Fruit fly (Drosophila melanogaster): ENCODE data around the gene CG15219.

CG15219 gene

dm6 chr2L:22131171-22131675 is 25.9 kb upstream of the CG15219 start, which contains the start of gene CG42748 (continued):
- TF ChIP-seq CG31441 (GFP tag; IDR thresholded peaks at IDR 0.05) (no peak), insv (GFP tag; optimal IDR thresholded peaks at IDR 0.05) (peak in 1 of 2 experiments; percentile 86), Fer1 (GFP tag; optimal IDR thresholded peaks at IDR 0.05) (peak; percentile 9), wek (GFP tag; optimal IDR thresholded peaks at IDR 0.05) (peak; percentile 93), CG2120 (GFP tag; optimal IDR thresholded peaks at IDR 0.05) (peak; percentile 0), CG17802 (tag; optimal IDR thresholded peaks at IDR 0.05) (peak; percentile 94), CG6254 (GFP tag; optimal IDR thresholded peaks at IDR 0.05) (no peak), Camta (GFP tag; optimal IDR thresholded peaks at IDR 0.05) (no peak), CG10274 (GFP tag; optimal IDR thresholded peaks at IDR 0.05) (no peak), zen (tag; optimal IDR thresholded peaks at IDR 0.05) (peak; percentile 12), Ptx1 (GFP tag; IDR thresholded peaks at IDR 0.05) (no peak), CG10654 (GFP tag; optimal IDR thresholded peaks at IDR 0.05) (no peak), trh (GFP tag; optimal IDR thresholded peaks at IDR 0.05) (no peak), NfI (GFP tag; optimal IDR thresholded peaks at IDR 0.05) (peak; percentile 13), CG30020 (tag; optimal IDR thresholded peaks at IDR 0.05) (peak; percentile 96), bbx (GFP tag; IDR thresholded peaks at IDR 0.05; ENCODE audit: partially characterized antibody) (peak; percentile 74; the same call in 1 of the 2 replicates), CG11723 (GFP tag; optimal IDR thresholded peaks at IDR 0.05) (peak; percentile 77), CG14860 (GFP tag; IDR thresholded peaks at IDR 0.05; ENCODE audit: partially characterized antibody) (0 out of 3 replicates have a peak, but pooled peaks have one; percentile 42), ro (GFP tag; IDR thresholded peaks at IDR 0.05) (no peak), CG2199 (GFP tag; IDR thresholded peaks at IDR 0.05) (peak; percentile 34; the same call in 1 of the 3 replicates), MESR4 (GFP tag; optimal IDR thresholded peaks at IDR 0.05) (peak; percentile 52), CG1603 (tag; optimal IDR thresholded peaks at IDR 0.05) (peak; percentile 86), CG14441 (GFP tag; IDR thresholded peaks at IDR 0.05) (0 out of 2 replicates have a peak, but pooled peaks have one; percentile 48), gfzf (GFP tag; optimal IDR thresholded peaks at IDR 0.05) (peak; percentile 28), corto (GFP tag; optimal IDR thresholded peaks at IDR 0.05) (no peak), Scr (GFP tag; IDR thresholded peaks at IDR 0.05; ENCODE audit: partially characterized antibody) (peak; percentile 29; the same call in 1 of the 2 replicates), gcm2 (GFP tag; optimal IDR thresholded peaks at IDR 0.05) (no peak), CoRest (tag; optimal IDR thresholded peaks at IDR 0.05) (peak; percentile 13), croc (GFP tag; conservative IDR thresholded peaks at IDR 0.05) (peak; percentile 20; the same call in 2 of the 3 replicates), Dll (GFP tag; IDR thresholded peaks at IDR 0.05; ENCODE audit: partially characterized antibody) (0 out of 4 replicates have a peak, but pooled peaks have one; percentile 36), ind (GFP tag; optimal IDR thresholded peaks at IDR 0.05) (peak; percentile 28), Elba2 (GFP tag; optimal IDR thresholded peaks at IDR 0.05) (peak; percentile 93), CG16815 (GFP tag; optimal IDR thresholded peaks at IDR 0.05) (no peak), CG1024 (GFP tag; IDR thresholded peaks at IDR 0.05) (peak; percentile 90), dan (GFP tag; IDR thresholded peaks at IDR 0.05) (no peak), CG34224 (GFP tag; IDR thresholded peaks at IDR 0.05; ENCODE audit: partially characterized antibody) (no peak), MBD-R2 (GFP tag; IDR thresholded peaks at IDR 0.05) (peak; percentile 92; the same call in 1 of the 2 replicates), row (GFP tag; IDR thresholded peaks at IDR 0.05) (peak; percentile 74), Ada2b (GFP tag; IDR thresholded peaks at IDR 0.05) (peak; percentile 45), ssp (GFP tag; IDR thresholded peaks at IDR 0.05) (peak; percentile 89), CG18764 (GFP tag; optimal IDR thresholded peaks at IDR 0.05) (peak; percentile 65), stwl (tag; optimal IDR thresholded peaks at IDR 0.05) (peak; percentile 21), trem (tag; optimal IDR thresholded peaks at IDR 0.05) (peak; percentile 14)
